Worm (Caenorhabditis elegans) whole organism, L1 larva: ENCODE measurements around the gene cya-1.

Experiments
- F16B12.6 ChIP-seq: fragments of 150-350 bp; optimal IDR thresholded peaks from 2 replicates; lab custom pipeline; 2014; ENCODE audit warnings: missing biosample characterization, missing genetic modification characterization
- ama-1 ChIP-seq: fragments of 150-350 bp; optimal IDR thresholded peaks from 2 replicates; lab custom pipeline; 2014
- dpl-1 ChIP-seq, 3 experiments: fragments of 150-350 bp in 2 of 3; sonication (generic microtip) in 1 of 3; optimal IDR thresholded peaks; 2 replicates each; lab custom pipeline; 2014 to 2017; ENCODE audit warnings: missing biosample characterization in 3 of 3, missing genetic modification characterization in 3 of 3, missing genetic modification reagents in 3 of 3
- elt-2 ChIP-seq: sonication (generic microtip); optimal IDR thresholded peaks from 2 replicates; lab custom pipeline; 2016; ENCODE audit warnings: missing genetic modification characterization, mild to moderate bottlenecking, inconsistent platforms, missing compliant biosample characterization, missing genetic modification reagents
- elt-3 ChIP-seq, 6 experiments: fragments of 150-350 bp in 1 of 6; sonication (generic microtip); optimal IDR thresholded peaks; 2 replicates each; lab custom pipeline; 2017 to 2018; ENCODE audit warnings: missing biosample characterization in 6 of 6, missing genetic modification characterization in 6 of 6, inconsistent platforms in 1 of 6
- lin-15B ChIP-seq: fragments of 150-350 bp; sonication (generic microtip); optimal IDR thresholded peaks from 3 replicates; lab custom pipeline; 2014; ENCODE audit warnings: missing biosample characterization, missing genetic modification characterization
- nhr-20 ChIP-seq: sonication (generic microtip); optimal IDR thresholded peaks from 2 replicates; lab custom pipeline; 2016; ENCODE audit warnings: mild to moderate bottlenecking, missing genetic modification characterization, missing compliant biosample characterization
- nhr-237 ChIP-seq: fragments of 150-350 bp; optimal IDR thresholded peaks from 2 replicates; lab custom pipeline; 2014; ENCODE audit warnings: missing biosample characterization, missing genetic modification characterization
- ztf-11 ChIP-seq, 2 experiments: sonication (generic microtip); optimal IDR thresholded peaks; 2 replicates each; lab custom pipeline; 2016 to 2017; ENCODE audit warnings: missing genetic modification characterization in 2 of 2, missing biosample characterization in 1 of 2, missing compliant biosample characterization in 1 of 2

DNA sequence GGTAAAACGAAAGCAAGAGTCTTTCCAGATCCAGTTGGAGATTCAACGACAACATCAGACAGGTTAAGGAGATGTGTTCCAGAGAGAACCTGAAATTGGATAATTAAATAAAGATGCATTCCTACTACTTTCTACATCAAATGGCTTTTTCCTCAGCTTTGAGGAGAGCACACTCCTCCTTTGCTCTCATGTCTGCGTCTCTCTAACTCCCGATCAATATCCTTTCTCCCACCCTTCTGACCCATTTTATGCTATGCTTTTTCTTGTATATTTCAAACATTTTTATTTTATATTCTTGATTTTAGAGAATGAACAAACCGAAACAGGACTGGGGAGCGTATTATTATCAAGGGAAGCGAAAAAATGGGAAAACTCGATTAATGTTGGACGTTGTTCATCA lies 34.8 kb upstream of the cya-1 start, which contains the start of gene ZK512.11:
- TF ChIP-seq nhr-20 (tag; lab: Kevin White, UChicago) = no peak
- no peak for TF ChIP-seq ama-1
- no peak for TF ChIP-seq lin-15B (tag; lab: Kevin White, UChicago)
- no peak for TF ChIP-seq ztf-11 (tag; optimal IDR thresholded peaks at IDR 0.05; lab: Kevin White, UChicago)
- TF ChIP-seq F16B12.6 (tag; lab: Kevin White, UChicago) = no peak
- no peak for TF ChIP-seq elt-3 (tag; optimal IDR thresholded peaks at IDR 0.05; lab: Kevin White, UChicago)
- TF ChIP-seq elt-2 (tag; lab: Kevin White, UChicago) = no peak
- no peak for TF ChIP-seq dpl-1 (GFP tag; optimal IDR thresholded peaks at IDR 0.05; lab: Kevin White, UChicago)
- TF ChIP-seq nhr-237 = no peak
